Worm (Caenorhabditis elegans): Measurements from ENCODE around the gene Y53C12B.1.
"Not testable (repeated sequence)": the region's sequence is repeated elsewhere in the genome, so short reads cannot be mapped to it uniquely, and the experiment has no call there.

Y53C12B.1 gene

DNA sequence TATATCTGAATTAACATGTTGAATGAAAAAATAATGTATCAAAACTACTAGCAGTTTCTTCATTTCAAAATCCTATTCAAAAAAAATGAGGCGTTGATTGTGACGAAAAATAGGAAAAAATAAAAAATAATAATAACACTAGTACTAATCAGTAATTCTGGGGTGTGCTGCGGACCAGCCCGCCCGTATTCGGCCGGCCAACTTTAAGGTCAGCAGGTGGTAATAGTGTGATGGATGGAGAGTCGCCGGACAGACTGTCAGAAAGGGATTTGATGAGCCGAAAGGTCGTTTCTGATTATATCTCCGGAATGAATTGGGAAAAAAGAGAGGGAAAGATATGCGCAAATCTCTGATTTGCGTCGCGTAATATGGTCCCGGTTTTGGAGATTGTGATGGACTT is 21.4 kb downstream of the Y53C12B.1 start, which contains the start of gene cutl-2:
TSS of gene cutl-2 (minus strand) at position 210 of the 400 bp plus-strand sequence.
- TF ChIP-seq ztf-4 (tag; optimal IDR thresholded peaks at IDR 0.05): no peak
- TF ChIP-seq nhr-25 (tag; optimal IDR thresholded peaks at IDR 0.05): no peak
- no peak for TF ChIP-seq nhr-12 (tag; optimal IDR thresholded peaks at IDR 0.05)
- no peak for TF ChIP-seq lin-39 (tag; optimal IDR thresholded peaks at IDR 0.05)
- TF ChIP-seq elt-2 (tag; optimal IDR thresholded peaks at IDR 0.05): no peak
- TF ChIP-seq nhr-237 (tag; optimal IDR thresholded peaks at IDR 0.05): no peak
- no peak for TF ChIP-seq ama-1 (optimal IDR thresholded peaks at IDR 0.05)
- TF ChIP-seq egl-5 (tag; optimal IDR thresholded peaks at IDR 0.05): no peak

DNA sequence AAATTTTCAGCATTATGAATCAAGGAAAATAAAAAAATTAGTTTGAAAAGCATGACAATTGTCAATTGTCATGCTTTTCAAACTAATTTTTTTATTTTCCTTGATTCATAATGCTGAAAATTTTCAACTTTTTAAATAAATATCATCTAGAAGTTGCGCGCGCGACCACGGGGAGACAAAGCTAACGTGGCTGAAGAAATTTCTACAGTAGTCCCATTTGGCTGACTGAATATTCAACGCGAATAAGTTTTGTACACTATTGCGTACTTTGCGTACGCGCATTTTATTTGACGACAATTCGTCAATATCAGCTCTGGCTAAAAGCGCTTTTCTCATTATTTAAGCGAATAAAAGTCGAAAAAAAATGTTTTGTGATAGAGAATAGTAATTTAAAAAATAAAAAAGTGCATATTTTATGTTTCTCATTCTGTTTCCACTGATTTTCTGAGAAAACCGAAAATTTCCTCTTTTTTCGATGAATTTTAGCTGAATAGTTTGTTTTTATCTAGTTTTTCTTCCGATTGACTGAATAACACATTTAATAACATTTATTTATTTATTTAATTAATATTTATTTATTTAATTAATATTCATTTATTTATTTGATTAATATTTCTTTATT is 27.1 kb downstream of the Y53C12B.1 start, which contains the start of gene Y53C12A.11:
TSS of gene Y53C12A.11 (minus strand) at position 68 of the 622 bp plus-strand sequence.
- TF ChIP-seq fkh-10, sea-2, unc-62 (GFP tag; optimal IDR thresholded peaks at IDR 0.05): not testable (repeated sequence)

DNA sequence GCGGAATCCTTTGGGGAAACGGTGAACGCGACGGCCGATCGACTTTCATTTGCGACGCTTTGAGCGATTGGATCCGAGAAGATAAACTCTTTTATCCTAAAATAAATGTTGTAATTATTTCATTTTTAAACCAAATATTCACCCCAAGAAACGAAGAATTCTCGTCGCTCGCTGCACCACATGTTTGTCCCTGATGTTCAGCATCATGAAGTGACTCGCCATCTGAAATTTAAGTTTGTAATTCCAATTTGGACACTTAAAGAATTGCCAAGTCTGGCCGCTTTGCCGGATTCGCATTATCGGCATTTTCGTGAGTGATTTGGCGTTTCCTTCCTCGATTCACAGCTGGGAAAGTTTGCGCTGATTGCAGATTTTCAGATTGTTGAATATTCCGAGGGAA is 28.0 kb downstream of the Y53C12B.1 start, which contains the start of gene Y53C12A.6:
TSS of gene Y53C12A.6 (minus strand) at position 101 of the 400 bp plus-strand sequence.
- TF ChIP-seq fkh-2 (tag; optimal IDR thresholded peaks at IDR 0.05) (no peak), elt-2 (tag; optimal IDR thresholded peaks at IDR 0.05) (no peak), nfya-1 (tag; optimal IDR thresholded peaks at IDR 0.05; ENCODE audit: insufficient read depth) (no peak), jun-1 (tag; optimal IDR thresholded peaks at IDR 0.05) (no peak), ceh-82 (tag; optimal IDR thresholded peaks at IDR 0.05) (no peak), nhr-23 (tag; optimal IDR thresholded peaks at IDR 0.05) (no peak), fkh-10 (GFP tag; optimal IDR thresholded peaks at IDR 0.05) (no peak), R02D3.7 (tag; optimal IDR thresholded peaks at IDR 0.05) (no peak), zag-1 (tag; optimal IDR thresholded peaks at IDR 0.05) (no peak), nhr-25 (tag; optimal IDR thresholded peaks at IDR 0.05) (no peak), ceh-9 (tag; optimal IDR thresholded peaks at IDR 0.05) (no peak), ceh-28 (tag; optimal IDR thresholded peaks at IDR 0.05) (no peak), elt-1 (tag; optimal IDR thresholded peaks at IDR 0.05) (no peak), nhr-11 (tag; optimal IDR thresholded peaks at IDR 0.05) (no peak), nhr-77 (tag; optimal IDR thresholded peaks at IDR 0.05) (no peak)

DNA sequence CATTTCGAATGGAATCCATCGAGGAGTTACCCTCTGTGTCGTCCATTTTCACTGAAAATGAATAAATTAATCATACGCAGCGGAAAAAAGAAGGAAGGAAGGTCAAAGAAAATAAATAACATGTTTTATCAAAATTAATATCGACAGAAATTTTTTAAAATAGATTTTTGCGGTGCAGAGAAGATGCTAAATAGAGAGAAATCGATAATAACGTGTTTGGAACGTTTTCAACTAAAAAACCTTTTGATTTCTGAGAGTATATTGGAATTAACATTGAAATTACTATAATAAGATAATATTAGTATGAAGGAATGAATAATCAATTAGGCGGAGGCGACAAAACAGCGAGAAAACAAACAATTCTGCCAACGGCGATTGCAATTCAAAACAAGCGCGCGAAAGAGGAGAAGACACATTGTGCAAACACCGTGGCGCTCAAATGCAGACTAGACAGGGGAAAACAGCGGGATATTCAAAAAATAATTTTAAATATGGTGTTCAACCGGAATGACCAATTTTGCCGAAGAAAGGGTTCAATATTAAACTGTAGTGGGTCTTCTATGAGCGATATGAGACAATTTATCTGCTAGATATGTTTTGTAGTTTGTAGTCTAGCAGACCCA is 29.4 kb downstream of the Y53C12B.1 start, which contains the start of gene wee-1.3:
TSS of gene wee-1.3 (minus strand) at position 51 of the 623 bp plus-strand sequence.
- peak; percentile 42 for TF ChIP-seq ceh-28 (tag; optimal IDR thresholded peaks at IDR 0.05)
- no peak for TF ChIP-seq eor-1 (tag; optimal IDR thresholded peaks at IDR 0.05)
- TF ChIP-seq R02D3.7 (tag; optimal IDR thresholded peaks at IDR 0.05): peak; percentile 65
- peak; percentile 83 for TF ChIP-seq egl-5 (tag; optimal IDR thresholded peaks at IDR 0.05)
- peak; percentile 57 for TF ChIP-seq pqm-1 (tag; optimal IDR thresholded peaks at IDR 0.05)
- no peak for TF ChIP-seq unc-62 (GFP tag; optimal IDR thresholded peaks at IDR 0.05)
- peak; percentile 72 for TF ChIP-seq nhr-25 (tag; optimal IDR thresholded peaks at IDR 0.05)
- peak; percentile 29 for TF ChIP-seq elt-1 (tag; optimal IDR thresholded peaks at IDR 0.05)
- TF ChIP-seq hmg-11 (tag; optimal IDR thresholded peaks at IDR 0.05): peak; percentile 43
- no peak for TF ChIP-seq nhr-77 (tag; optimal IDR thresholded peaks at IDR 0.05)
- TF ChIP-seq nhr-23 (tag; optimal IDR thresholded peaks at IDR 0.05): peak; percentile 87
- peak; percentile 40 for TF ChIP-seq skn-1 (tag; optimal IDR thresholded peaks at IDR 0.05)
- no peak for TF ChIP-seq sea-2 (GFP tag; optimal IDR thresholded peaks at IDR 0.05)
- peak; percentile 76 for TF ChIP-seq nhr-11 (tag; optimal IDR thresholded peaks at IDR 0.05)
- TF ChIP-seq elt-2 (tag; optimal IDR thresholded peaks at IDR 0.05): peak; percentile 52
- TF ChIP-seq lin-39 (tag; optimal IDR thresholded peaks at IDR 0.05): peak; percentile 52
- peak; percentile 46 for TF ChIP-seq jun-1 (tag; optimal IDR thresholded peaks at IDR 0.05)
- TF ChIP-seq ztf-4 (tag; optimal IDR thresholded peaks at IDR 0.05): no peak
- TF ChIP-seq ceh-82 (tag; optimal IDR thresholded peaks at IDR 0.05): peak; percentile 3
- TF ChIP-seq pha-4 (tag; optimal IDR thresholded peaks at IDR 0.05): peak; percentile 91
- TF ChIP-seq ama-1 (optimal IDR thresholded peaks at IDR 0.05): peak; percentile 13
- no peak for TF ChIP-seq nhr-12 (tag; optimal IDR thresholded peaks at IDR 0.05)
- TF ChIP-seq nfya-1 (tag; optimal IDR thresholded peaks at IDR 0.05; ENCODE audit: insufficient read depth): peak; percentile 86
- no peak for TF ChIP-seq nhr-237 (tag; optimal IDR thresholded peaks at IDR 0.05)
- TF ChIP-seq zag-1 (tag; optimal IDR thresholded peaks at IDR 0.05): no peak
- TF ChIP-seq ZK546.5 (tag; optimal IDR thresholded peaks at IDR 0.05): no peak
- TF ChIP-seq nhr-76 (tag; optimal IDR thresholded peaks at IDR 0.05): no peak
- TF ChIP-seq lin-15B (tag; optimal IDR thresholded peaks at IDR 0.05): peak; percentile 72
- peak; percentile 26 for TF ChIP-seq snpc-4 (tag; optimal IDR thresholded peaks at IDR 0.05)

Measured in whole organism, L3 larva.